Worm (Caenorhabditis elegans) whole organism, midembryonic: ENCODE data around the gene D1025.10.

Experiments
- T22C8.4 ChIP-seq: fragments of 200-800 bp; sonication (Bioruptor generic); IDR thresholded peaks from 2 replicates; pipeline ENCODE4 v1.3.6; 2022; ENCODE audit warnings: missing genetic modification characterization, missing compliant biosample characterization
- cog-1 ChIP-seq: sonication (generic microtip); optimal IDR thresholded peaks from 2 replicates; lab custom pipeline; 2016; ENCODE audit warnings: missing genetic modification characterization, missing compliant biosample characterization
- flt-1 ChIP-seq: fragments of 200-800 bp; sonication (Bioruptor generic); IDR thresholded peaks from 2 replicates; pipeline ENCODE4 v1.3.6; 2022; ENCODE audit warnings: missing genetic modification characterization, missing compliant biosample characterization
- klf-2 ChIP-seq: fragments of 200-800 bp; sonication (Bioruptor generic); conservative IDR thresholded peaks from 2 replicates; pipeline ENCODE4 v1.3.6; 2022; ENCODE audit warnings: missing genetic modification reagents, missing genetic modification characterization, missing compliant biosample characterization
- med-1 ChIP-seq: sonication (generic microtip); optimal IDR thresholded peaks from 2 replicates; lab custom pipeline; 2017; ENCODE audit warnings: missing genetic modification characterization, mild to moderate bottlenecking, missing compliant biosample characterization, antibody characterized with exemption, missing genetic modification reagents; ENCODE audit not compliant: insufficient read depth
- ref-1 ChIP-seq: fragments of 200-800 bp; sonication (Bioruptor generic); conservative IDR thresholded peaks from 2 replicates; pipeline ENCODE4 v1.3.6; 2022; ENCODE audit warnings: missing genetic modification reagents, missing genetic modification characterization, missing compliant biosample characterization
- tab-1 ChIP-seq: fragments of 200-800 bp; sonication (Bioruptor generic); IDR thresholded peaks from 2 replicates; pipeline ENCODE4 v1.3.6; 2022; ENCODE audit warnings: missing genetic modification characterization, missing compliant biosample characterization
- ztf-23 ChIP-seq: fragments of 200-800 bp; sonication (Bioruptor generic); IDR thresholded peaks from 2 replicates; pipeline ENCODE4 v1.3.6; 2022; ENCODE audit warnings: missing genetic modification reagents, missing genetic modification characterization, missing compliant biosample characterization
- ztf-29 ChIP-seq: fragments of 200-800 bp; sonication (Bioruptor generic); IDR thresholded peaks from 2 replicates; pipeline ENCODE4 v1.3.6; 2022; ENCODE audit warnings: missing genetic modification reagents, missing genetic modification characterization, missing compliant biosample characterization

D1025.10 gene

ce11 chrX:14539468-14539867 is 22.8 kb downstream of the D1025.10 start:
- TF ChIP-seq T22C8.4 (GFP tag; lab: Robert Waterston, UW): no peak
- TF ChIP-seq tab-1 (GFP tag; lab: Robert Waterston, UW): no peak
- no peak for TF ChIP-seq cog-1 (tag; lab: Kevin White, UChicago)
- no peak for TF ChIP-seq ztf-23 (GFP tag; lab: Robert Waterston, UW)
- no peak for TF ChIP-seq med-1
- no peak for TF ChIP-seq klf-2 (GFP tag; lab: Robert Waterston, UW)
- no peak for TF ChIP-seq ztf-29 (GFP tag; lab: Robert Waterston, UW)
- no peak for TF ChIP-seq ref-1 (GFP tag; lab: Robert Waterston, UW)
- TF ChIP-seq flt-1 (GFP tag; lab: Robert Waterston, UW): no peak

ce11 chrX:14541992-14542391 is 25.3 kb downstream of the D1025.10 start, which contains the start of gene fbxa-81:
fbxa-81 (minus strand) TSS chrX:14542092.
- TF ChIP-seq ref-1 (GFP tag; lab: Robert Waterston, UW) (no peak), klf-2 (GFP tag; lab: Robert Waterston, UW) (no peak), ztf-23 (GFP tag; lab: Robert Waterston, UW) (no peak), cog-1 (tag; lab: Kevin White, UChicago) (no peak)

ce11 chrX:14543224-14543623 is 26.6 kb downstream of the D1025.10 start, which contains the start of gene T24C2.3:
T24C2.3 (plus strand) TSS chrX:14543524.
- TF ChIP-seq ztf-23 (GFP tag; lab: Robert Waterston, UW) (no peak), med-1 (no peak), tab-1 (GFP tag; lab: Robert Waterston, UW) (no peak), ztf-29 (GFP tag; lab: Robert Waterston, UW) (no peak), flt-1 (GFP tag; lab: Robert Waterston, UW) (no peak), ref-1 (GFP tag; lab: Robert Waterston, UW) (no peak), T22C8.4 (GFP tag; lab: Robert Waterston, UW) (no peak), cog-1 (tag; lab: Kevin White, UChicago) (no peak), klf-2 (GFP tag; lab: Robert Waterston, UW) (no peak)

- no peak for TF ChIP-seq flt-1 (GFP tag; lab: Robert Waterston, UW)
- TF ChIP-seq ztf-23 (GFP tag; lab: Robert Waterston, UW): no peak
- no peak for TF ChIP-seq ztf-29 (GFP tag; lab: Robert Waterston, UW)
These were observed 28.9 kb downstream of the D1025.10 start, which contains the start of gene enri-2 for ce11 chrX:14545543-14545942. enri-2 (plus strand) TSS chrX:14545843.

ce11 chrX:14549709-14550199 is 33.1 kb downstream of the D1025.10 start, which contains the start of gene ram-5:
ram-5 (plus strand) TSS chrX:14550149.
- no peak for TF ChIP-seq T22C8.4 (GFP tag; lab: Robert Waterston, UW)
- no peak for TF ChIP-seq ztf-29 (GFP tag; lab: Robert Waterston, UW)
- TF ChIP-seq cog-1 (tag; lab: Kevin White, UChicago): no peak
- no peak for TF ChIP-seq tab-1 (GFP tag; lab: Robert Waterston, UW)

ce11 chrX:14556403-14556802 is 39.7 kb downstream of the D1025.10 start:
- TF ChIP-seq flt-1 (GFP tag; lab: Robert Waterston, UW): no peak
- TF ChIP-seq klf-2 (GFP tag; lab: Robert Waterston, UW): no peak
- no peak for TF ChIP-seq tab-1 (GFP tag; lab: Robert Waterston, UW)
- no peak for TF ChIP-seq ztf-29 (GFP tag; lab: Robert Waterston, UW)
- no peak for TF ChIP-seq T22C8.4 (GFP tag; lab: Robert Waterston, UW)
- TF ChIP-seq med-1: no peak
- TF ChIP-seq ztf-23 (GFP tag; lab: Robert Waterston, UW): no peak
- TF ChIP-seq ref-1 (GFP tag; lab: Robert Waterston, UW): no peak
- no peak for TF ChIP-seq cog-1 (tag; lab: Kevin White, UChicago)

ce11 chrX:14557352-14557935 is 40.8 kb downstream of the D1025.10 start:
- TF ChIP-seq ztf-29 (GFP tag; lab: Robert Waterston, UW): no peak
- TF ChIP-seq klf-2 (GFP tag; lab: Robert Waterston, UW): no peak
- no peak for TF ChIP-seq med-1
- no peak for TF ChIP-seq tab-1 (GFP tag; lab: Robert Waterston, UW)
- TF ChIP-seq ztf-23 (GFP tag; lab: Robert Waterston, UW): no peak

ce11 chrX:14557936-14558554 is 41.4 kb downstream of the D1025.10 start, which contains the start of gene nhr-3:
nhr-3 (plus strand) TSS chrX:14558504.
- TF ChIP-seq med-1: no peak
- TF ChIP-seq ref-1 (GFP tag; lab: Robert Waterston, UW): no peak
- no peak for TF ChIP-seq ztf-29 (GFP tag; lab: Robert Waterston, UW)
- no peak for TF ChIP-seq T22C8.4 (GFP tag; lab: Robert Waterston, UW)
- no peak for TF ChIP-seq tab-1 (GFP tag; lab: Robert Waterston, UW)
- no peak for TF ChIP-seq cog-1 (tag; lab: Kevin White, UChicago)
- no peak for TF ChIP-seq flt-1 (GFP tag; lab: Robert Waterston, UW)
- no peak for TF ChIP-seq ztf-23 (GFP tag; lab: Robert Waterston, UW)
- no peak for TF ChIP-seq klf-2 (GFP tag; lab: Robert Waterston, UW)

- TF ChIP-seq tab-1 (GFP tag; lab: Robert Waterston, UW) (no peak), klf-2 (GFP tag; lab: Robert Waterston, UW) (no peak), ztf-23 (GFP tag; lab: Robert Waterston, UW) (no peak), flt-1 (GFP tag; lab: Robert Waterston, UW) (no peak), ref-1 (GFP tag; lab: Robert Waterston, UW) (no peak), cog-1 (tag; lab: Kevin White, UChicago) (no peak), ztf-29 (GFP tag; lab: Robert Waterston, UW) (no peak), med-1 (no peak)
These were observed 42.4 kb downstream of the D1025.10 start for ce11 chrX:14559084-14559483.
